Fruit fly (Drosophila melanogaster) whole organism, pupa: Measurements from ENCODE around the gene CG32221.

Source experiments
- CG10348 ChIP-seq: fragments of 200-800 bp; sonication (Bioruptor generic); IDR thresholded peaks from 2 replicates; pipeline ENCODE4 v1.3.6; 2022; ENCODE audit warnings: missing biosample characterization, missing genetic modification characterization
- CG12605 ChIP-seq: fragments of 200-800 bp; sonication (Bioruptor generic); IDR thresholded peaks from 2 replicates; pipeline ENCODE4 v1.3.6; 2022; ENCODE audit warnings: missing biosample characterization, missing genetic modification characterization
- CG13204 ChIP-seq: fragments of 200-800 bp; sonication (Bioruptor generic); optimal IDR thresholded peaks from 2 replicates; lab custom pipeline; 2018; ENCODE audit warnings: missing biosample characterization, mild to moderate bottlenecking, missing genetic modification characterization, moderate library complexity
- CG14655 ChIP-seq: fragments of 200-800 bp; sonication (Bioruptor generic); optimal IDR thresholded peaks from 3 replicates; lab custom pipeline; 2017; ENCODE audit warnings: mild to moderate bottlenecking, missing biosample characterization, missing genetic modification reagents, missing genetic modification characterization
- CG15710 ChIP-seq: fragments of 200-800 bp; sonication (Bioruptor generic); optimal IDR thresholded peaks from 2 replicates; lab custom pipeline; 2018; ENCODE audit warnings: missing biosample characterization, mild to moderate bottlenecking, missing genetic modification characterization, moderate library complexity
- CG17806 ChIP-seq: fragments of 200-800 bp; sonication (Bioruptor generic); optimal IDR thresholded peaks from 2 replicates; lab custom pipeline; 2018; ENCODE audit warnings: missing biosample characterization, mild to moderate bottlenecking, missing genetic modification characterization, moderate library complexity
- CG32121 ChIP-seq: fragments of 200-800 bp; sonication (Bioruptor generic); IDR thresholded peaks from 2 replicates; pipeline ENCODE4 v1.3.6; 2022; ENCODE audit warnings: missing biosample characterization, missing genetic modification characterization
- CG34367 ChIP-seq: fragments of 200-800 bp; sonication (Bioruptor generic); optimal IDR thresholded peaks from 2 replicates; lab custom pipeline; 2018; ENCODE audit warnings: missing biosample characterization, mild to moderate bottlenecking, missing genetic modification characterization
- CG4496 ChIP-seq: fragments of 200-800 bp; sonication (Bioruptor generic); IDR thresholded peaks from 3 replicates; pipeline ENCODE4 v1.3.6; 2022; ENCODE audit warnings: missing biosample characterization, missing genetic modification characterization
- CG8159 ChIP-seq: fragments of 200-800 bp; sonication (Bioruptor generic); optimal IDR thresholded peaks from 3 replicates; lab custom pipeline; 2018; ENCODE audit warnings: missing biosample characterization, mild to moderate bottlenecking, missing genetic modification characterization, moderate library complexity
- CG8301 ChIP-seq: fragments of 200-800 bp; sonication (Bioruptor generic); optimal IDR thresholded peaks from 2 replicates; lab custom pipeline; 2018; ENCODE audit warnings: missing biosample characterization, mild to moderate bottlenecking, missing genetic modification characterization
- CG9948 ChIP-seq: fragments of 200-800 bp; sonication (Bioruptor generic); optimal IDR thresholded peaks from 2 replicates; lab custom pipeline; 2018; ENCODE audit warnings: missing biosample characterization, mild to moderate bottlenecking, missing genetic modification characterization, moderate library complexity
- D1 ChIP-seq: fragments of 200-800 bp; sonication (Bioruptor generic); optimal IDR thresholded peaks from 2 replicates; lab custom pipeline; 2018; ENCODE audit warnings: missing biosample characterization, mild to moderate bottlenecking, missing genetic modification characterization, moderate library complexity
- EcR ChIP-seq: fragments of 200-800 bp; sonication (Bioruptor generic); optimal IDR thresholded peaks from 3 replicates; lab custom pipeline; 2019; ENCODE audit warnings: missing biosample characterization, missing genetic modification characterization, mild to moderate bottlenecking, moderate library complexity, missing genetic modification reagents
- Ets98B ChIP-seq: fragments of 200-800 bp; sonication (Bioruptor generic); IDR thresholded peaks from 2 replicates; pipeline ENCODE4 v1.3.6; 2022; ENCODE audit warnings: missing biosample characterization, missing genetic modification characterization
- Pif1A ChIP-seq: fragments of 200-800 bp; sonication (Bioruptor generic); optimal IDR thresholded peaks from 3 replicates; lab custom pipeline; 2016; ENCODE audit warnings: missing biosample characterization, missing genetic modification characterization
- Pif1B ChIP-seq: fragments of 200-800 bp; sonication (Bioruptor generic); optimal IDR thresholded peaks from 3 replicates; lab custom pipeline; 2016; ENCODE audit warnings: missing biosample characterization, missing genetic modification characterization
- Snoo ChIP-seq: fragments of 200-800 bp; sonication (Bioruptor generic); optimal IDR thresholded peaks from 3 replicates; lab custom pipeline; 2017; ENCODE audit warnings: missing biosample characterization, mild to moderate bottlenecking, missing genetic modification characterization, inconsistent platforms
- fd96Ca ChIP-seq: fragments of 200-800 bp; sonication (Bioruptor generic); IDR thresholded peaks from 3 replicates; pipeline ENCODE4 v1.3.6; 2022; ENCODE audit warnings: missing biosample characterization, missing genetic modification characterization
- gl ChIP-seq: fragments of 200-800 bp; sonication (Bioruptor generic); optimal IDR thresholded peaks from 2 replicates; lab custom pipeline; 2018; ENCODE audit warnings: missing biosample characterization, mild to moderate bottlenecking, missing genetic modification characterization
- rn ChIP-seq: fragments of 200-800 bp; sonication (Bioruptor generic); IDR thresholded peaks from 2 replicates; pipeline ENCODE4 v1.3.6; 2022; ENCODE audit warnings: missing biosample characterization, missing genetic modification characterization

CG32221 gene

dm6 chr3L:19845047-19845906, 10.8 kb downstream of the CG32221 start, which contains the start of gene Papss:
Papss (plus strand) TSS chr3L:19845293.
- TF ChIP-seq Pif1B (GFP tag; lab: Kevin White, UChicago), result no peak
- no peak for TF ChIP-seq CG8301 (tag; lab: Kevin White, UChicago)
- TF ChIP-seq rn (GFP tag; lab: Robert Waterston, UW), result no peak
- peak; percentile 13; the same call in 1 of the 3 replicates for TF ChIP-seq CG4496
- no peak for TF ChIP-seq CG12605
- TF ChIP-seq CG17806 (tag; lab: Kevin White, UChicago), result no peak
- TF ChIP-seq CG13204 (GFP tag; lab: Kevin White, UChicago), result no peak
- peak; percentile 36; the same call in 1 of the 2 replicates for TF ChIP-seq Ets98B (GFP tag; lab: Robert Waterston, UW)
- TF ChIP-seq fd96Ca (GFP tag; lab: Robert Waterston, UW), result no peak
- no peak for TF ChIP-seq EcR (GFP tag; lab: Kevin White, UChicago)

dm6 chr3L:19845907-19846301, 11.4 kb downstream of the CG32221 start:
- TF ChIP-seq fd96Ca (GFP tag; lab: Robert Waterston, UW), result no peak
- no peak for TF ChIP-seq CG4496

dm6 chr3L:19846960-19847359, 12.5 kb downstream of the CG32221 start:
- TF ChIP-seq rn (GFP tag; lab: Robert Waterston, UW) (no peak), Ets98B (GFP tag; lab: Robert Waterston, UW) (0 out of 2 replicates have a peak, but pooled peaks have one; percentile 20)

DNA sequence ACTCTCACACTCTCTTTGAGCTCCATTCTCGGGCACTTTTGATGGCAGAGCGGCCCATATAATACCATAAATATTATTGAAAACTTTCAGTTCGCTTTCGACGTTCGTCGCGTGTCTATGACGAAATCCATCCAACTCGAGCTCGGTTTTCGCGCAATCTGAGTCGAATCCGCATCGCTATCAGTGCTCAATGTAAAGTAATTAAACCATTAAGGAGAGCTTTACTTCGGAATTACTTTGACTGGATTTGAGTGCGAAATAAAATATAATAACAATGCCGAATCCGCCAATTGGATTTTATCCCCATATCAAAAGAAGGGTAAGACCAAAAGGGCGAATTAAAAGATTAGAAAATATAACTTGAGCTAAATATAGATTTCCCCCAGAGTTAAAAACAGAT, 13.6 kb downstream of the CG32221 start:
- no peak for TF ChIP-seq CG13204 (GFP tag; lab: Kevin White, UChicago)
- TF ChIP-seq CG4496, result 0 out of 3 replicates have a peak, but pooled peaks have one; percentile 22
- TF ChIP-seq, all 21 proteins: peak for 1

- TF ChIP-seq CG34367 (tag; lab: Kevin White, UChicago) (no peak), EcR (GFP tag; lab: Kevin White, UChicago) (peak; percentile 65)
Measured at dm6 chr3L:19857923-19858490, 23.5 kb downstream of the CG32221 start.

DNA sequence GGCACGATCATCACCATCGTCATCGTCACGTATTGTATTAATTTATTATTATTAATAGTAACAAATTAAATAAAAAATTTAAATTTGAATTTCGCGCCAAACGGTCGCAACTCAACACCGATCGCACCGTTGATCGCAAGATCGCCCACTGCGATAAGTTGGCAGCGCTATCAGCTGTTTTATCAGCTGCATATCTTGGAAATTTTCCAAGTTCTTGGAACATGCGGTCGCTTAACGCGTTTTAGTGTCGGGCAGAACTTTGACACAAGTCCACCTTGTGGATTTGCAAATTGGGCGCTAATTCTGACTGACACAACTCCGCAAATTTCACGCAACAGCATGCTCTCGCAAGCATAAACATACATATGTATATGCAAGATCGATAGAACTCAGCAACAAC, 26.7 kb downstream of the CG32221 start:
- TF ChIP-seq D1 (tag; lab: Kevin White, UChicago) (peak; percentile 23), rn (GFP tag; lab: Robert Waterston, UW) (no peak), CG4496 (0 out of 3 replicates have a peak, but pooled peaks have one; percentile 38), Ets98B (GFP tag; lab: Robert Waterston, UW) (peak; percentile 23; the same call in 1 of the 2 replicates)

DNA sequence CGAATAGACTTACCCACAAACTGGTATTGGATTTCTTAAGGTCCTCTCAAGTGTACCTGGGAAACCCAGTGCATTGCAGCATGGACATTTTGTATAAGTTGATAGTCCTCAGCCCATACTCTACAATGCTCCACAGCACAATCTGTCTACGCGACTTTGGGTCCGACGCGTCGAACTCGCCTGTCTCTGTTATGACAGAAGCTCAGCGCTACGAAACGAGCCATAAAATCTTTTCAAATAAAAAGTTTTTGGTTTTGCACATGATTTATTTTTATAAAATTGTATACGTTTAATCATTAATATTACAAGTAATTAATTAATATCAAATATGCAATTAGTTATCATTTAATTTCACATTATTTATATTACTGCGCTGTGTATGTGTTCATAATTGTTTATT, 32.8 kb downstream of the CG32221 start:
- TF ChIP-seq Snoo (tag; lab: Kevin White, UChicago) (no peak), Pif1B (GFP tag; lab: Kevin White, UChicago) (no peak), Ets98B (GFP tag; lab: Robert Waterston, UW) (no peak), CG8301 (tag; lab: Kevin White, UChicago) (no peak), D1 (tag; lab: Kevin White, UChicago) (no peak), CG15710 (tag; lab: Kevin White, UChicago) (no peak), rn (GFP tag; lab: Robert Waterston, UW) (no peak), CG34367 (tag; lab: Kevin White, UChicago) (no peak), CG4496 (no peak), CG10348 (GFP tag; lab: Robert Waterston, UW) (no peak), CG9948 (tag; lab: Kevin White, UChicago) (no peak), CG17806 (tag; lab: Kevin White, UChicago) (no peak), CG13204 (GFP tag; lab: Kevin White, UChicago) (no peak), CG14655 (GFP tag; lab: Kevin White, UChicago) (no peak), gl (tag; lab: Kevin White, UChicago) (no peak), CG8159 (tag; lab: Kevin White, UChicago) (no peak), CG32121 (GFP tag; lab: Robert Waterston, UW) (no peak)

- TF ChIP-seq gl (tag; lab: Kevin White, UChicago) (peak; percentile 29), CG9948 (tag; lab: Kevin White, UChicago) (no peak), Ets98B (GFP tag; lab: Robert Waterston, UW) (peak; percentile 31), Pif1B (GFP tag; lab: Kevin White, UChicago) (no peak), CG17806 (tag; lab: Kevin White, UChicago) (peak; percentile 25), CG12605 (no peak), Pif1A (GFP tag; lab: Kevin White, UChicago) (peak; percentile 1)
Measured at dm6 chr3L:19869698-19870097, 35.2 kb downstream of the CG32221 start.
